Fruit fly (Drosophila melanogaster): ENCODE measurements around the gene Rab9Fb.

Rab9Fb gene

dm6 chrX:10936599-10936998, 15.7 kb downstream of the Rab9Fb start (continued):
- TF ChIP-seq Lpt (GFP tag; optimal IDR thresholded peaks at IDR 0.05) = peak; percentile 80
- TF ChIP-seq ss (GFP tag; optimal IDR thresholded peaks at IDR 0.05) = peak; percentile 87 to 88
- TF ChIP-seq CG6792 (GFP tag; optimal IDR thresholded peaks at IDR 0.05) = peak; percentile 82
- TF ChIP-seq Ets96B (tag; optimal IDR thresholded peaks at IDR 0.05) = peak; percentile 88
- peak; percentile 87 for TF ChIP-seq dsx (GFP tag; optimal IDR thresholded peaks at IDR 0.05; ENCODE audit: poor library complexity, severe bottlenecking)
- peak; percentile 90 for TF ChIP-seq CG3919 (GFP tag; optimal IDR thresholded peaks at IDR 0.05)
- TF ChIP-seq fd59A (GFP tag; optimal IDR thresholded peaks at IDR 0.05) = peak; percentile 80
- TF ChIP-seq pdm3 (GFP tag; optimal IDR thresholded peaks at IDR 0.05) = peak; percentile 88
- peak; percentile 62 for TF ChIP-seq CG8319 (GFP tag; optimal IDR thresholded peaks at IDR 0.05)
- TF ChIP-seq acj6 (GFP tag; optimal IDR thresholded peaks at IDR 0.05) = peak; percentile 85
- peak; percentile 81 for TF ChIP-seq CG9139 (GFP tag; optimal IDR thresholded peaks at IDR 0.05)
- TF ChIP-seq CG6276 (GFP tag; optimal IDR thresholded peaks at IDR 0.05) = peak; percentile 83
- TF ChIP-seq CG11762 (GFP tag; optimal IDR thresholded peaks at IDR 0.05; ENCODE audit: insufficient read depth) = peak; percentile 78
- TF ChIP-seq CG8119 (GFP tag; IDR thresholded peaks at IDR 0.05) = peak; percentile 88
- peak; percentile 73 for TF ChIP-seq CG11294 (GFP tag; IDR thresholded peaks at IDR 0.05)
- TF ChIP-seq CG7368 (GFP tag; optimal IDR thresholded peaks at IDR 0.05) = peak; percentile 83
- peak; percentile 73 for TF ChIP-seq svp (GFP tag)
- TF ChIP-seq CG8632 (GFP tag; optimal IDR thresholded peaks at IDR 0.05) = peak; percentile 83
- peak; percentile 69 for TF ChIP-seq topi (GFP tag; optimal IDR thresholded peaks at IDR 0.05)
- TF ChIP-seq Eip93F (GFP tag; optimal IDR thresholded peaks at IDR 0.05) = no peak
- peak; percentile 3 for TF ChIP-seq vri (GFP tag; optimal IDR thresholded peaks at IDR 0.05)

- TF ChIP-seq vri (GFP tag; optimal IDR thresholded peaks at IDR 0.05) (no peak), CG6276 (GFP tag; optimal IDR thresholded peaks at IDR 0.05) (no peak), Hr4 (GFP tag; optimal IDR thresholded peaks at IDR 0.05) (no peak), CG11294 (GFP tag; IDR thresholded peaks at IDR 0.05) (no peak), CG11762 (GFP tag; optimal IDR thresholded peaks at IDR 0.05; ENCODE audit: insufficient read depth) (no peak), Blimp-1 (GFP tag; optimal IDR thresholded peaks at IDR 0.05) (no peak)
Observed at dm6 chrX:10935587-10935986, 16.7 kb downstream of the Rab9Fb start.

dm6 chrX:10933776-10934175, 18.5 kb downstream of the Rab9Fb start:
- TF ChIP-seq CG11294 (GFP tag; IDR thresholded peaks at IDR 0.05) (peak; percentile 51; the same call in 1 of the 2 replicates), CG7368 (GFP tag; optimal IDR thresholded peaks at IDR 0.05) (peak; percentile 31), CG8319 (GFP tag; optimal IDR thresholded peaks at IDR 0.05) (no peak), Hr39 (GFP tag; optimal IDR thresholded peaks at IDR 0.05) (peak; percentile 43), CG8632 (GFP tag; optimal IDR thresholded peaks at IDR 0.05) (no peak), fd59A (GFP tag; optimal IDR thresholded peaks at IDR 0.05) (no peak), spab (GFP tag; optimal IDR thresholded peaks at IDR 0.05) (no peak), CG31627 (GFP tag; optimal IDR thresholded peaks at IDR 0.05) (peak; percentile 19), CG8119 (GFP tag; IDR thresholded peaks at IDR 0.05) (peak; percentile 63), Met (GFP tag; optimal IDR thresholded peaks at IDR 0.05) (peak; percentile 50), fd85E (GFP tag; optimal IDR thresholded peaks at IDR 0.05) (no peak), CG15336 (GFP tag; IDR thresholded peaks at IDR 0.05) (peak; percentile 61), dsx (GFP tag; optimal IDR thresholded peaks at IDR 0.05; ENCODE audit: poor library complexity, severe bottlenecking) (no peak), pdm3 (GFP tag; optimal IDR thresholded peaks at IDR 0.05) (peak; percentile 55), Blimp-1 (GFP tag; optimal IDR thresholded peaks at IDR 0.05) (no peak), CG10669 (GFP tag; optimal IDR thresholded peaks at IDR 0.05) (no peak), vri (GFP tag; optimal IDR thresholded peaks at IDR 0.05) (no peak), CG16779 (tag; optimal IDR thresholded peaks at IDR 0.05) (no peak), Eip75B (GFP tag; optimal IDR thresholded peaks at IDR 0.05) (peak; percentile 24), CG6808 (GFP tag; optimal IDR thresholded peaks at IDR 0.05) (no peak), CG34406 (GFP tag; optimal IDR thresholded peaks at IDR 0.05) (no peak), OdsH (GFP tag; optimal IDR thresholded peaks at IDR 0.05) (peak; percentile 57), Hr4 (GFP tag; optimal IDR thresholded peaks at IDR 0.05) (peak; percentile 78), CG6792 (GFP tag; optimal IDR thresholded peaks at IDR 0.05) (peak; percentile 10), Sox102F (GFP tag; optimal IDR thresholded peaks at IDR 0.05) (no peak), CG11762 (GFP tag; optimal IDR thresholded peaks at IDR 0.05; ENCODE audit: insufficient read depth) (no peak), lz (GFP tag; optimal IDR thresholded peaks at IDR 0.05) (peak; percentile 37), Sox15 (GFP tag; optimal IDR thresholded peaks at IDR 0.05) (no peak), achi (GFP tag; optimal IDR thresholded peaks at IDR 0.05) (peak; percentile 23), Eip93F (GFP tag; optimal IDR thresholded peaks at IDR 0.05) (no peak), Gug (GFP tag; IDR thresholded peaks at IDR 0.05) (no peak), dac (GFP tag; optimal IDR thresholded peaks at IDR 0.05) (peak; percentile 31), Ets21C (GFP tag; optimal IDR thresholded peaks at IDR 0.05) (no peak), CG3032 (tag; optimal IDR thresholded peaks at IDR 0.05) (no peak), acj6 (GFP tag; optimal IDR thresholded peaks at IDR 0.05) (peak; percentile 52), CG11902 (GFP tag; optimal IDR thresholded peaks at IDR 0.05) (no peak), Eip78C (GFP tag) (peak; percentile 49)
